Fruit fly (Drosophila melanogaster): ENCODE results near the gene CG5280.
A peak's percentile ranks its signal among the peaks of the same experiment; 100 is the strongest.

The CG5280 gene

DNA sequence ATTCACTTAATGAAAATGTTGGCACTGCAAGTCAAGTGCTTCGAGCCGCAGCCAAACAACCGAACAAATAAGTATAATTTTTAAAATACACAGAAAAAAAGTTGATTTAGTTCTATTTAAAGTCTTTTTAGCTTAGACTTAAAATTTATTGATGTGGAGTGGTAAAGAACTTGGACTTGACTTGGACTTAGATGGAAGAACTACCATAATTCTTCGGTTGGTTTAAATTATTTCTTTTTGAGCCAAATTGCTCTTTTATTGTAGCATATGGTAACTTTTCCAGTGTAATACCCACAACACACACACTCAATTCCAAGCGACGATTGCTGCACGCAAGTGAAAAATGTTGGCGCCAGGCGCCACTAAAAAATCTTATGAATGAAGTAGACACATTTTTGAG is 38.0 kb upstream of the CG5280 start (continued):
- TF ChIP-seq lov (optimal IDR thresholded peaks at IDR 0.05) (no peak), lov (GFP tag; IDR thresholded peaks at IDR 0.05) (peak; percentile 44; the same call in 2 of the 3 replicates), HmgD (GFP tag; optimal IDR thresholded peaks at IDR 0.05) (no peak), Eip74EF (GFP tag; optimal IDR thresholded peaks at IDR 0.05) (no peak), CG1024 (GFP tag; IDR thresholded peaks at IDR 0.05) (peak; percentile 30; the same call in 1 of the 2 replicates), sim (GFP tag; IDR thresholded peaks at IDR 0.05) (no peak), gcm2 (GFP tag; optimal IDR thresholded peaks at IDR 0.05) (no peak), CG1792 (GFP tag; optimal IDR thresholded peaks at IDR 0.05) (no peak), CG6689 (GFP tag; IDR thresholded peaks at IDR 0.05) (0 out of 2 replicates have a peak, but pooled peaks have one; percentile 33), CG12744 (GFP tag; optimal IDR thresholded peaks at IDR 0.05) (no peak), CG9797 (GFP tag; optimal IDR thresholded peaks at IDR 0.05) (no peak), Fer2 (tag; optimal IDR thresholded peaks at IDR 0.05) (no peak), HLHmδ (GFP tag; optimal IDR thresholded peaks at IDR 0.05) (no peak), Stat92E (GFP tag; optimal IDR thresholded peaks at IDR 0.05) (no peak), Hsf (GFP tag; optimal IDR thresholded peaks at IDR 0.05) (peak; percentile 43), tx (GFP tag; optimal IDR thresholded peaks at IDR 0.05) (no peak), gem (tag; optimal IDR thresholded peaks at IDR 0.05) (peak; percentile 73), sima (GFP tag; optimal IDR thresholded peaks at IDR 0.05) (no peak), CG3163 (GFP tag; optimal IDR thresholded peaks at IDR 0.05) (no peak), ham (GFP tag; IDR thresholded peaks at IDR 0.05) (no peak), dpn (GFP tag; optimal IDR thresholded peaks at IDR 0.05) (peak; percentile 33 to 48), CG14965 (GFP tag; optimal IDR thresholded peaks at IDR 0.05; ENCODE audit: borderline replicate concordance) (no peak), zf30C (GFP tag; optimal IDR thresholded peaks at IDR 0.05) (peak; percentile 69), gfzf (GFP tag; optimal IDR thresholded peaks at IDR 0.05) (no peak), CG7786 (GFP tag; optimal IDR thresholded peaks at IDR 0.05) (no peak), cg (GFP tag; optimal IDR thresholded peaks at IDR 0.05) (no peak), Taf1 (GFP tag; IDR thresholded peaks at IDR 0.05) (no peak), Abd-B (GFP tag; optimal IDR thresholded peaks at IDR 0.05) (peak; percentile 34), row (GFP tag; IDR thresholded peaks at IDR 0.05) (peak; percentile 58), CG1233 (GFP tag; optimal IDR thresholded peaks at IDR 0.05) (no peak), ara (GFP tag; IDR thresholded peaks at IDR 0.05) (no peak), CG17802 (tag; optimal IDR thresholded peaks at IDR 0.05) (no peak), H15 (GFP tag; IDR thresholded peaks at IDR 0.05) (no peak), nerfin-1 (tag; optimal IDR thresholded peaks at IDR 0.05) (no peak), HLH54F (GFP tag; optimal IDR thresholded peaks at IDR 0.05) (no peak), CG18764 (GFP tag; optimal IDR thresholded peaks at IDR 0.05) (no peak), D (optimal IDR thresholded peaks at IDR 0.05) (no peak), D (GFP tag; optimal IDR thresholded peaks at IDR 0.05) (peak; percentile 38), CG2199 (GFP tag; IDR thresholded peaks at IDR 0.05) (no peak), CG18476 (GFP tag; optimal IDR thresholded peaks at IDR 0.05) (peak; percentile 26), CG12104 (GFP tag; optimal IDR thresholded peaks at IDR 0.05) (no peak), CG9932 (GFP tag; IDR thresholded peaks at IDR 0.05) (no peak), HLH4C (GFP tag; IDR thresholded peaks at IDR 0.05; ENCODE audit: partially characterized antibody) (no peak), h (optimal IDR thresholded peaks at IDR 0.05) (no peak), pfk (GFP tag; optimal IDR thresholded peaks at IDR 0.05) (no peak), Atf3 (GFP tag; optimal IDR thresholded peaks at IDR 0.05) (peak; percentile 56), CG11723 (GFP tag; optimal IDR thresholded peaks at IDR 0.05) (peak; percentile 0), Oli (tag; optimal IDR thresholded peaks at IDR 0.05) (peak; percentile 66), CG14710 (tag; optimal IDR thresholded peaks at IDR 0.05) (peak; percentile 58), Tbp (GFP tag; optimal IDR thresholded peaks at IDR 0.05) (no peak), Dek (tag; optimal IDR thresholded peaks at IDR 0.05) (no peak), CG1603 (tag; optimal IDR thresholded peaks at IDR 0.05) (peak; percentile 57)
